Worm (Caenorhabditis elegans): Measurements from ENCODE around the gene srd-15.

- TF ChIP-seq elt-3 (tag; optimal IDR thresholded peaks at IDR 0.05) (no peak), lsy-2 (tag; optimal IDR thresholded peaks at IDR 0.05) (no peak), blmp-1 (tag; optimal IDR thresholded peaks at IDR 0.05; ENCODE audit: insufficient read depth) (no peak), nhr-6 (tag; optimal IDR thresholded peaks at IDR 0.05) (no peak), aly-2 (tag; optimal IDR thresholded peaks at IDR 0.05) (no peak), lin-13 (GFP tag; optimal IDR thresholded peaks at IDR 0.05) (no peak), ztf-11 (tag; optimal IDR thresholded peaks at IDR 0.05) (no peak), elt-1 (tag; optimal IDR thresholded peaks at IDR 0.05) (no peak), ama-1 (optimal IDR thresholded peaks at IDR 0.05) (no peak), snpc-4 (tag; optimal IDR thresholded peaks at IDR 0.05) (no peak)
These were observed 34.4 kb downstream of the srd-15 start, which contains the start of gene C02G6.2 for ce11 chrV:5871759-5872158.
